Fruit fly (Drosophila melanogaster) whole organism, embryonic: ENCODE data around the gene CG33181.

Source experiments
- Bgb ChIP-seq: fragments of 200-800 bp; sonication (Bioruptor generic); IDR thresholded peaks from 2 replicates; pipeline ENCODE4 v1.3.6; 2022; ENCODE audit warnings: missing biosample characterization, missing genetic modification characterization; ENCODE audit not compliant: partially characterized antibody
- CG10462 ChIP-seq: fragments of 200-800 bp; sonication (Bioruptor generic); optimal IDR thresholded peaks from 2 replicates; lab custom pipeline; 2016; ENCODE audit warnings: missing biosample characterization, missing genetic modification characterization
- CG10654 ChIP-seq: fragments of 200-800 bp; sonication (Bioruptor generic); optimal IDR thresholded peaks from 2 replicates; lab custom pipeline; 2016; ENCODE audit warnings: missing biosample characterization, missing genetic modification characterization
- CG11093 ChIP-seq: fragments of 200-800 bp; sonication (Bioruptor generic); IDR thresholded peaks from 3 replicates; pipeline ENCODE4 v1.3.6; 2022; ENCODE audit warnings: missing biosample characterization, missing genetic modification characterization
- CG11696 ChIP-seq: fragments of 200-800 bp; sonication (Bioruptor generic); IDR thresholded peaks from 2 replicates; pipeline ENCODE4 v1.3.6; 2022; ENCODE audit warnings: missing biosample characterization, missing genetic modification characterization
- CG13287 ChIP-seq: fragments of 200-800 bp; sonication (Bioruptor generic); IDR thresholded peaks from 2 replicates; pipeline ENCODE4 v1.3.6; 2022; ENCODE audit warnings: missing biosample characterization, missing genetic modification characterization; ENCODE audit not compliant: partially characterized antibody
- CG14014 ChIP-seq: fragments of 200-800 bp; sonication (Bioruptor generic); IDR thresholded peaks from 2 replicates; pipeline ENCODE4 v1.3.6; 2022; ENCODE audit warnings: missing biosample characterization, missing genetic modification characterization
- CG16813 ChIP-seq: fragments of 200-800 bp; sonication (Bioruptor generic); IDR thresholded peaks from 3 replicates; pipeline ENCODE4 v1.3.6; 2022; ENCODE audit warnings: missing biosample characterization, missing genetic modification characterization; ENCODE audit not compliant: partially characterized antibody
- CG18599 ChIP-seq: fragments of 200-800 bp; sonication (Bioruptor generic); optimal IDR thresholded peaks from 3 replicates; lab custom pipeline; 2017; ENCODE audit warnings: missing biosample characterization, missing genetic modification characterization, mild to moderate bottlenecking, moderate library complexity, missing genetic modification reagents
- CG2116 ChIP-seq: fragments of 200-800 bp; sonication (Bioruptor generic); optimal IDR thresholded peaks from 3 replicates; lab custom pipeline; 2018; ENCODE audit warnings: missing biosample characterization, mild to moderate bottlenecking, missing genetic modification characterization
- CG3065 ChIP-seq: fragments of 200-800 bp; sonication (Bioruptor generic); optimal IDR thresholded peaks from 2 replicates; lab custom pipeline; 2016; ENCODE audit warnings: missing biosample characterization, missing genetic modification characterization
- CG31224 ChIP-seq: fragments of 200-800 bp; sonication (Bioruptor generic); IDR thresholded peaks from 2 replicates; pipeline ENCODE4 v1.3.6; 2022; ENCODE audit warnings: missing biosample characterization, missing genetic modification characterization
- CG33557 ChIP-seq: fragments of 200-800 bp; sonication (Bioruptor generic); optimal IDR thresholded peaks from 2 replicates; lab custom pipeline; 2019; ENCODE audit warnings: missing biosample characterization, mild to moderate bottlenecking, missing genetic modification characterization, moderate library complexity
- CG42726 ChIP-seq: fragments of 200-800 bp; sonication (Bioruptor generic); IDR thresholded peaks from 2 replicates; pipeline ENCODE4 v1.3.6; 2022; ENCODE audit warnings: missing biosample characterization, missing genetic modification characterization; ENCODE audit not compliant: partially characterized antibody
- CG4282 ChIP-seq: fragments of 200-800 bp; sonication (Bioruptor generic); optimal IDR thresholded peaks from 2 replicates; lab custom pipeline; 2016; ENCODE audit warnings: missing biosample characterization, missing genetic modification characterization
- CG43689 ChIP-seq: fragments of 200-800 bp; sonication (Bioruptor generic); IDR thresholded peaks from 2 replicates; pipeline ENCODE4 v1.3.6; 2022; ENCODE audit warnings: missing biosample characterization, missing genetic modification characterization
- CG4617 ChIP-seq: fragments of 200-800 bp; sonication (Bioruptor generic); optimal IDR thresholded peaks from 3 replicates; lab custom pipeline; 2016; ENCODE audit warnings: missing biosample characterization, missing genetic modification characterization, borderline replicate concordance
- CG4854 ChIP-seq: fragments of 200-800 bp; sonication (Bioruptor generic); optimal IDR thresholded peaks from 2 replicates; lab custom pipeline; 2016; ENCODE audit warnings: missing biosample characterization, missing genetic modification characterization, inconsistent platforms
- CG6791 ChIP-seq: fragments of 200-800 bp; sonication (Bioruptor generic); IDR thresholded peaks from 3 replicates; pipeline ENCODE4 v1.3.6; 2022; ENCODE audit warnings: missing biosample characterization, missing genetic modification characterization; ENCODE audit not compliant: partially characterized antibody
- CG6854 ChIP-seq: fragments of 200-800 bp; sonication (Bioruptor generic); optimal IDR thresholded peaks from 3 replicates; lab custom pipeline; 2017; ENCODE audit warnings: missing biosample characterization, mild to moderate bottlenecking, missing genetic modification characterization
- CG8944 ChIP-seq: fragments of 200-800 bp; sonication (Bioruptor generic); optimal IDR thresholded peaks from 3 replicates; lab custom pipeline; 2016; ENCODE audit warnings: missing biosample characterization, missing genetic modification characterization
- CG9727 ChIP-seq: fragments of 200-800 bp; sonication (Bioruptor generic); optimal IDR thresholded peaks from 3 replicates; lab custom pipeline; 2017; ENCODE audit warnings: missing biosample characterization, mild to moderate bottlenecking, missing genetic modification characterization
- CG9932 ChIP-seq: fragments of 200-800 bp; sonication (Bioruptor generic); IDR thresholded peaks from 2 replicates; pipeline ENCODE4 v1.3.6; 2022; ENCODE audit warnings: missing biosample characterization, missing genetic modification characterization
- CTCF ChIP-seq: fragments of 200-800 bp; sonication (Bioruptor generic); optimal IDR thresholded peaks from 2 replicates; lab custom pipeline; 2017; ENCODE audit warnings: missing biosample characterization, mild to moderate bottlenecking, missing genetic modification characterization, moderate library complexity
- D ChIP-seq, 2 experiments: fragments of 200-800 bp in 1 of 2; fragments of >200 bp in 1 of 2; sonication (Bioruptor generic) in 1 of 2; optimal IDR thresholded peaks; 2 replicates in 1 of 2; 3 replicates in 1 of 2; lab custom pipeline; 2017; ENCODE audit warnings: mild to moderate bottlenecking in 1 of 2, missing biosample characterization in 1 of 2, missing genetic modification characterization in 1 of 2, missing genetic modification reagents in 1 of 2
- Dip2 ChIP-seq: fragments of 200-800 bp; sonication (Bioruptor generic); IDR thresholded peaks from 2 replicates; pipeline ENCODE4 v1.3.6; 2022; ENCODE audit warnings: missing biosample characterization, missing genetic modification characterization
- Dll ChIP-seq: fragments of 200-800 bp; sonication (Bioruptor generic); IDR thresholded peaks from 4 replicates; pipeline ENCODE4 v1.3.6; 2022; ENCODE audit warnings: missing biosample characterization, missing genetic modification characterization; ENCODE audit not compliant: partially characterized antibody
- Fer1 ChIP-seq: fragments of 200-800 bp; sonication (Bioruptor generic); optimal IDR thresholded peaks from 2 replicates; lab custom pipeline; 2017; ENCODE audit warnings: missing biosample characterization, mild to moderate bottlenecking, missing genetic modification characterization
- Hand ChIP-seq: fragments of 200-800 bp; sonication (Bioruptor generic); optimal IDR thresholded peaks from 2 replicates; lab custom pipeline; 2017; ENCODE audit warnings: mild to moderate bottlenecking, missing biosample characterization, missing genetic modification reagents, missing genetic modification characterization
- Hey ChIP-seq: fragments of 200-800 bp; sonication (Bioruptor generic); optimal IDR thresholded peaks from 3 replicates; lab custom pipeline; 2018; ENCODE audit warnings: missing biosample characterization, mild to moderate bottlenecking, missing genetic modification characterization
- MBD-R2 ChIP-seq: fragments of 200-800 bp; sonication (Bioruptor generic); IDR thresholded peaks from 2 replicates; pipeline ENCODE4 v1.3.6; 2022; ENCODE audit warnings: missing biosample characterization, missing genetic modification characterization
- Sry-β ChIP-seq: fragments of 200-800 bp; sonication (Bioruptor generic); optimal IDR thresholded peaks from 2 replicates; lab custom pipeline; 2018; ENCODE audit warnings: missing biosample characterization, mild to moderate bottlenecking, missing genetic modification characterization, moderate library complexity
- Stat92E ChIP-seq, 3 experiments: fragments of >200 bp in 2 of 3; fragments of 200-800 bp in 1 of 3; sonication (Bioruptor generic) in 1 of 3; optimal IDR thresholded peaks; 2 replicates each; lab custom pipeline; 2017 to 2019; ENCODE audit warnings: missing biosample characterization in 3 of 3, missing genetic modification characterization in 3 of 3, mild to moderate bottlenecking in 1 of 3, moderate library complexity in 1 of 3
- Xrp1 ChIP-seq: fragments of 200-800 bp; sonication (Bioruptor generic); IDR thresholded peaks from 2 replicates; pipeline ENCODE4 v1.3.6; 2022; ENCODE audit warnings: missing biosample characterization, missing genetic modification characterization
- caup ChIP-seq: fragments of 200-800 bp; sonication (Bioruptor generic); optimal IDR thresholded peaks from 3 replicates; lab custom pipeline; 2017; ENCODE audit warnings: missing biosample characterization, mild to moderate bottlenecking, missing genetic modification characterization, moderate library complexity; ENCODE audit not compliant: severe bottlenecking
- dm ChIP-seq: fragments of 200-800 bp; sonication (Bioruptor generic); optimal IDR thresholded peaks from 3 replicates; lab custom pipeline; 2016; ENCODE audit warnings: missing biosample characterization, missing genetic modification characterization
- dmrt11E ChIP-seq: fragments of 200-800 bp; sonication (Bioruptor generic); optimal IDR thresholded peaks from 3 replicates; lab custom pipeline; 2018; ENCODE audit warnings: missing biosample characterization, mild to moderate bottlenecking, missing genetic modification characterization, moderate library complexity
- esg ChIP-seq: fragments of 200-800 bp; sonication (Bioruptor generic); conservative IDR thresholded peaks from 2 replicates; pipeline ENCODE4 v1.3.6; 2022; ENCODE audit warnings: missing biosample characterization, missing genetic modification characterization
- ewg ChIP-seq: fragments of 200-800 bp; sonication (Bioruptor generic); optimal IDR thresholded peaks from 3 replicates; lab custom pipeline; 2017; ENCODE audit warnings: mild to moderate bottlenecking, missing biosample characterization, missing genetic modification reagents, missing genetic modification characterization
- fd102C ChIP-seq: fragments of 200-800 bp; sonication (Bioruptor generic); optimal IDR thresholded peaks from 2 replicates; lab custom pipeline; 2018; ENCODE audit warnings: missing biosample characterization, mild to moderate bottlenecking, missing genetic modification characterization, moderate library complexity
- jigr1 ChIP-seq: fragments of 200-800 bp; sonication (Bioruptor generic); IDR thresholded peaks from 3 replicates; pipeline ENCODE4 v1.3.6; 2022; ENCODE audit warnings: missing biosample characterization, missing genetic modification characterization
- lmd ChIP-seq: fragments of 200-800 bp; sonication (Bioruptor generic); IDR thresholded peaks from 2 replicates; pipeline ENCODE4 v1.3.6; 2022; ENCODE audit warnings: missing biosample characterization, missing genetic modification characterization
- maf-S ChIP-seq: fragments of 200-800 bp; sonication (Bioruptor generic); optimal IDR thresholded peaks from 2 replicates; lab custom pipeline; 2016; ENCODE audit warnings: missing biosample characterization, missing genetic modification characterization
- pan ChIP-seq, 4 experiments: fragments of >200 bp in 3 of 4; fragments of 200-800 bp in 1 of 4; sonication (Bioruptor generic) in 1 of 4; optimal IDR thresholded peaks in 3 of 4; IDR thresholded peaks in 1 of 4; 2 replicates each; pipeline versions ENCODE4 v1.3.6 to Lab custom; 2017 to 2022; ENCODE audit warnings: missing biosample characterization in 2 of 4, missing genetic modification characterization in 2 of 4, mixed read lengths in 1 of 4
- pnt ChIP-seq: fragments of 200-800 bp; sonication (Bioruptor generic); optimal IDR thresholded peaks from 3 replicates; lab custom pipeline; 2016; ENCODE audit warnings: missing biosample characterization, missing genetic modification characterization
- row ChIP-seq: fragments of 200-800 bp; sonication (Bioruptor generic); IDR thresholded peaks from 3 replicates; pipeline ENCODE4 v1.3.6; 2022; ENCODE audit warnings: missing biosample characterization, missing genetic modification characterization
- so ChIP-seq: fragments of 200-800 bp; sonication (Bioruptor generic); IDR thresholded peaks from 3 replicates; pipeline ENCODE4 v1.3.6; 2022; ENCODE audit warnings: missing biosample characterization, missing genetic modification characterization
- tx ChIP-seq: fragments of 200-800 bp; sonication (Bioruptor generic); optimal IDR thresholded peaks from 2 replicates; lab custom pipeline; 2016; ENCODE audit warnings: missing biosample characterization, missing genetic modification characterization
- unpg ChIP-seq: fragments of 200-800 bp; sonication (Bioruptor generic); optimal IDR thresholded peaks from 3 replicates; lab custom pipeline; 2018; ENCODE audit warnings: missing biosample characterization, mild to moderate bottlenecking, missing genetic modification characterization, moderate library complexity
- wor ChIP-seq: fragments of 200-800 bp; sonication (Bioruptor generic); IDR thresholded peaks from 2 replicates; pipeline ENCODE4 v1.3.6; 2022; ENCODE audit warnings: missing biosample characterization, missing genetic modification characterization

Gene CG33181

DNA sequence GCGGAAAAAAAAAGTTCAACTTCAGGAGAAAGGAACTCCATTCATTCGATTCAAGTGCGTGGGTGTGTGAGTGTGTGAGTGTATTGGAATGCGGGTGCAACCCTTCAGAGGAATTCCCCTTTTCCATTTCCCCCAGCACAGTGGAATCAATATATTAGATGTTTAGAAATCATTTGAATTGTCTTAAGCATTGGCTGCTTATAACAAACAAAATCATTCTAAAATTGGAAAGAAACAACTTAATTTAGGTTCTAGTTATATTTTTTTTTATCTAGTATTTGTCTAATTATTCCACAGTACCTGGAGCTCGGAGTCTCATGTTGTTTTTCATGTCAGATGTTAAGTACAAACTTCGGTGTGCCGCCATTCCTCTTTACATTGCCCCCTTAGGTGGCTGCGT lies 49.8 kb downstream of the CG33181 start (continued):
- no peak for TF ChIP-seq CG6854 (GFP tag; lab: Kevin White, UChicago)
- no peak for TF ChIP-seq tx (GFP tag; lab: Kevin White, UChicago)
- peak; percentile 41 for TF ChIP-seq unpg (GFP tag; lab: Kevin White, UChicago)
- TF ChIP-seq Bgb (GFP tag; lab: Robert Waterston, UW) = no peak
- TF ChIP-seq CG4617 (GFP tag; lab: Kevin White, UChicago) = no peak
- TF ChIP-seq Dip2 (GFP tag; lab: Robert Waterston, UW) = no peak
- no peak for TF ChIP-seq pnt (GFP tag; lab: Kevin White, UChicago)
- TF ChIP-seq D (optimal IDR thresholded peaks at IDR 0.05; lab: Kevin White, UChicago) = no peak
- TF ChIP-seq D (GFP tag; optimal IDR thresholded peaks at IDR 0.05; lab: Kevin White, UChicago) = no peak
- no peak for TF ChIP-seq CG4282 (GFP tag; lab: Kevin White, UChicago)
- TF ChIP-seq CG11696 = no peak
- no peak for TF ChIP-seq MBD-R2 (GFP tag; lab: Robert Waterston, UW)
- no peak for TF ChIP-seq CG2116 (GFP tag; lab: Kevin White, UChicago)
- peak; percentile 46; the same call in 1 of the 2 replicates for TF ChIP-seq Xrp1
- TF ChIP-seq CG14014 (GFP tag; lab: Robert Waterston, UW) = no peak
- TF ChIP-seq wor (GFP tag; lab: Robert Waterston, UW) = no peak
- no peak for TF ChIP-seq Hand (GFP tag; lab: Kevin White, UChicago)
- TF ChIP-seq CG33557 (GFP tag; lab: Kevin White, UChicago) = no peak
- TF ChIP-seq CG18599 (GFP tag; lab: Kevin White, UChicago) = peak; percentile 39
- TF ChIP-seq pan (optimal IDR thresholded peaks at IDR 0.05; lab: Kevin White, UChicago) = no peak
- no peak for TF ChIP-seq pan (GFP tag; optimal IDR thresholded peaks at IDR 0.05 in 1 of 2, IDR thresholded peaks at IDR 0.05 in 1 of 2)
- TF ChIP-seq CG9932 (GFP tag; lab: Robert Waterston, UW) = no peak
- no peak for TF ChIP-seq CG9727
- no peak for TF ChIP-seq CG31224 (GFP tag; lab: Robert Waterston, UW)
- TF ChIP-seq Stat92E (GFP tag; optimal IDR thresholded peaks at IDR 0.05; lab: Kevin White, UChicago) = no peak
- no peak for TF ChIP-seq caup (GFP tag; lab: Kevin White, UChicago)
- TF ChIP-seq CG8944 = no peak
- TF ChIP-seq Dll (GFP tag; lab: Robert Waterston, UW) = no peak
- no peak for TF ChIP-seq CG16813 (GFP tag; lab: Robert Waterston, UW)
- TF ChIP-seq row (GFP tag; lab: Robert Waterston, UW) = peak; percentile 52; the same call in 2 of the 3 replicates
- TF ChIP-seq Fer1 (GFP tag; lab: Kevin White, UChicago) = peak; percentile 51
- TF ChIP-seq CG4854 = no peak
- no peak for TF ChIP-seq Sry-β
- no peak for TF ChIP-seq jigr1 (GFP tag; lab: Robert Waterston, UW)
- TF ChIP-seq dmrt11E (tag; lab: Kevin White, UChicago) = no peak
- TF ChIP-seq CTCF = no peak
- no peak for TF ChIP-seq fd102C (GFP tag; lab: Kevin White, UChicago)
- no peak for TF ChIP-seq maf-S
- 0 out of 2 replicates have a peak, but pooled peaks have one; percentile 14 for TF ChIP-seq esg
- TF ChIP-seq ewg = no peak
- no peak for TF ChIP-seq CG43689 (GFP tag; lab: Robert Waterston, UW)
- no peak for TF ChIP-seq so (GFP tag; lab: Robert Waterston, UW)
- TF ChIP-seq Hey (tag; lab: Kevin White, UChicago) = no peak
- no peak for TF ChIP-seq CG10462 (GFP tag; lab: Kevin White, UChicago)
- no peak for TF ChIP-seq CG6791 (GFP tag; lab: Robert Waterston, UW)
- TF ChIP-seq lmd (GFP tag; lab: Robert Waterston, UW) = 0 out of 2 replicates have a peak, but pooled peaks have one; percentile 17
- TF ChIP-seq CG13287 (GFP tag; lab: Robert Waterston, UW) = no peak
- TF ChIP-seq dm (GFP tag; lab: Kevin White, UChicago) = no peak
- no peak for TF ChIP-seq CG3065 (GFP tag; lab: Kevin White, UChicago)
- no peak for TF ChIP-seq CG42726 (GFP tag; lab: Robert Waterston, UW)
- TF ChIP-seq CG10654 (GFP tag; lab: Kevin White, UChicago) = no peak
- no peak for TF ChIP-seq CG11093 (GFP tag; lab: Robert Waterston, UW)
